Fruit fly (Drosophila melanogaster): ENCODE results near the gene CG10365.

dm6 chr3R:23675646-23676045 is 47.5 kb upstream of the CG10365 start:
- no peak for TF ChIP-seq CG8478 (optimal IDR thresholded peaks at IDR 0.05)
- no peak for TF ChIP-seq EcR (GFP tag; optimal IDR thresholded peaks at IDR 0.05)
- no peak for TF ChIP-seq pan (optimal IDR thresholded peaks at IDR 0.05)
- TF ChIP-seq Dll (optimal IDR thresholded peaks at IDR 0.05) = no peak
